Worm (Caenorhabditis elegans): ENCODE data around the gene slc-25A32.
A peak's percentile ranks its signal among the peaks of the same experiment; 100 is the strongest.

The slc-25A32 gene

DNA sequence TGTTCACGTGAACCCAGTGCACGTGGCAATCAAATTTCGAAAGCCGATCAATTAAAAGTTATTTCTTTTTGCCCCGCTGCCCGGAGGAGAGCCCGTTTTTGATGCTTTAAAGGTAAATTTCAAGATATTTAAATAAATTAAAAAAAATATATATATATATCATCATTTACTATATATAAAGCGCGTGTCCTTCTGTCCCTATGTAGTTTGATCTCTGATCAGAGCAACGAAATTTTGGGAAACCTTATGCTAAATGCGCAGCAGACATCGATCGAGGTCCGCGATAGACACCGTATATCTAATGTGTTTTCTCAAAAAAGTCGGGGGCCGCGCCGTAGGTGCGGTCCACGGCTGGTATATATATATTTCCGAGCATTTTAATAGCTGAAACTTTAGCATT is 9.7 kb downstream of the slc-25A32 start:
- peak; percentile 42 for TF ChIP-seq ama-1 (optimal IDR thresholded peaks at IDR 0.05)

DNA sequence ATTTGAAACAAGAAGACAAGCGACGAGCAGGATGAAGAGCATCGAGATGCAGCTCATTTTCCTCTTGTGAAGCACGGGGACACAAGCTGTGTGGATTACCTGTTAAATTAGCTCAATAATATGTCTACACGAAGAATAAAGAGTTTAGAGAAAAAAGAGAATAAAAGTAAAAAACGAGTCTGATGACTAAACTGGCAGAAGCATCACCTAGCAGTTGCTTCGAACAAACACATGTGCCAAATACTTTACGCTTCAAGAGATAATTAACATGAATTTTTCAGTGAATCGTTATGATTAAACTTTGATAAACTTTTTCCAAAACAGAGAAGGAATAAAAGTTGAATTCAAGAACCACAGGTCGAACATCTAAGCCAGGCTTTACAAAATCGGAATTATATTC is 19.2 kb downstream of the slc-25A32 start, which contains the start of gene nlp-55:
Gene nlp-55, minus strand, starts transcription at position 101 of the 400 bp plus-strand sequence.
- TF ChIP-seq nhr-10 (tag; optimal IDR thresholded peaks at IDR 0.05), result no peak
- no peak for TF ChIP-seq ztf-1 (GFP tag; conservative IDR thresholded peaks at IDR 0.05)
- no peak for TF ChIP-seq ceh-82 (tag; optimal IDR thresholded peaks at IDR 0.05)
- no peak for TF ChIP-seq egl-27 (tag; optimal IDR thresholded peaks at IDR 0.05)
- TF ChIP-seq lin-11 (tag; optimal IDR thresholded peaks at IDR 0.05), result no peak
- no peak for TF ChIP-seq C34F6.9 (tag; optimal IDR thresholded peaks at IDR 0.05)
- TF ChIP-seq mdl-1 (tag; optimal IDR thresholded peaks at IDR 0.05), result no peak
- no peak for TF ChIP-seq lsy-2 (tag; optimal IDR thresholded peaks at IDR 0.05)
- no peak for TF ChIP-seq nhr-77 (tag; optimal IDR thresholded peaks at IDR 0.05)

DNA sequence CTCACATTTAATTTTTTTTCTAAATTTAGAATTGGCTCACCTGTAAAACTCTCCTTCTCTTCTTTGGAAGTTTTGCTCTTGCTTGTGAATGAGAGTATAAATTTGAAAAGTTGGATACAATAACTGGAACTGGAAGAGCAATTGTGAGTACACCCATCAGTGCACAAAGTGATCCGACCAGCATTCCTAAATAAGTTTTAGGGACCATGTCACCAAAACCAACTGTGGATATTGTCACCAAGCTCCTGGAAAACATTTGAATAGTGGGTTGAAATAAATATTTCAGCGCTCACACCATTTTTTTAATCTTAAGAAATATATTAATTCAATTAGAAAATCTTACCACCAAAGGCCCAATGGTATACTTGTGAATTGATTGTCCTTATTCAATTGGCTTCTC is 32.2 kb downstream of the slc-25A32 start:
- TF ChIP-seq nhr-129 (tag; optimal IDR thresholded peaks at IDR 0.05) (no peak), ama-1 (optimal IDR thresholded peaks at IDR 0.05) (no peak), nhr-237 (tag; optimal IDR thresholded peaks at IDR 0.05) (no peak), lin-11 (tag; optimal IDR thresholded peaks at IDR 0.05) (no peak), mbf-1 (tag; optimal IDR thresholded peaks at IDR 0.05) (no peak), sem-4 (tag; optimal IDR thresholded peaks at IDR 0.05) (no peak), nhr-6 (tag; optimal IDR thresholded peaks at IDR 0.05) (no peak), crh-2 (tag; optimal IDR thresholded peaks at IDR 0.05) (no peak), egl-27 (tag; optimal IDR thresholded peaks at IDR 0.05) (no peak), skn-1 (tag; optimal IDR thresholded peaks at IDR 0.05) (no peak), nhr-23 (tag; optimal IDR thresholded peaks at IDR 0.05) (no peak), alr-1 (tag; optimal IDR thresholded peaks at IDR 0.05) (no peak), lin-13 (GFP tag; optimal IDR thresholded peaks at IDR 0.05) (no peak), lin-39 (tag; optimal IDR thresholded peaks at IDR 0.05) (no peak), elt-3 (tag; optimal IDR thresholded peaks at IDR 0.05) (no peak), lsy-2 (tag; optimal IDR thresholded peaks at IDR 0.05) (no peak)

DNA sequence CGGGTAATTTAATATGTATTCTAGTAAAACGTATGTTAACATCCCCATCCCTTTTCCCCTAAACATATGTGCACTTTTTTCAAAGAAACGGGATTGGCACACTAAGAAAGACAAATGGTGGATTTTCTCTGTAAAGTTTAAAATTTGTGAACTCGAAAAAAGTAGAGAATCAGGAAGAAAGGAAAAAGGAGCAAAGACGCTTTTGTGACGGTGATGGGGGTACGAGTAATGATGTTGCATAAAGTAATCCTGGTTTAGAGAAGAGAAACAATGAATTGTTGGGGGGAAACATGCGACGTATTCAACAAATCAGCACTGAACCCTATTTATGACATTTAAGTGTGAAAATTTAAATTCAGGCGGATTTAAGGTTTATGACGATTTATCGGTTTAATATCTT is 35.4 kb downstream of the slc-25A32 start:
- TF ChIP-seq unc-55 (GFP tag; optimal IDR thresholded peaks at IDR 0.05), result peak; percentile 55
- peak; percentile 29 for TF ChIP-seq mab-5 (tag; optimal IDR thresholded peaks at IDR 0.05)
- no peak for TF ChIP-seq nhr-21 (tag; optimal IDR thresholded peaks at IDR 0.05)

DNA sequence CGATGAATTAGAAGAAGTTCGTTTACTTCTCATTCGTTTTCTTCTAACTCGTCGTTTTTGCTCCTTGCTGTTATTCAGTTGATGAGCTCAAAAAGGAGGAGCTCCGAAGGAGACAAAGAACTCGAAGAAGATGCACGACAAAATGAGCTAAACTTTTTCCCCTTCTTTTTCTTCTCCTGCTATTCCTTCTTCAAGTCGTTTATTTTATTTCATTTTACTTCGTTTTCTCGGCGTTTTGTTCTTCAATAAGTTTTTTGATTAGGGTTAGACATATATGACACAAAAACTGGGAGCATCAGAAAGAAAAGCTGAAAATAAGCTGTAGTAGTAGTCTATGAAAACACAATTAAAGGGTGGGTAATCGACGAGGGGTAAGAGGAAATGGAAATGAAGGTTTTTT is 35.9 kb downstream of the slc-25A32 start:
- TF ChIP-seq Y55F3AM.14 (GFP tag; optimal IDR thresholded peaks at IDR 0.05) (no peak), dmd-4 (tag; optimal IDR thresholded peaks at IDR 0.05) (no peak), ama-1 (optimal IDR thresholded peaks at IDR 0.05) (no peak), zag-1 (tag; optimal IDR thresholded peaks at IDR 0.05) (no peak), ztf-1 (GFP tag; conservative IDR thresholded peaks at IDR 0.05) (no peak), sem-4 (tag; optimal IDR thresholded peaks at IDR 0.05) (no peak), ZK546.5 (tag; optimal IDR thresholded peaks at IDR 0.05) (no peak), ztf-4 (tag; optimal IDR thresholded peaks at IDR 0.05) (no peak), lin-11 (tag; optimal IDR thresholded peaks at IDR 0.05) (no peak), sma-9 (GFP tag; optimal IDR thresholded peaks at IDR 0.05) (no peak), sma-9 (tag; optimal IDR thresholded peaks at IDR 0.05) (no peak), elt-3 (tag; optimal IDR thresholded peaks at IDR 0.05) (no peak), blmp-1 (tag; optimal IDR thresholded peaks at IDR 0.05; ENCODE audit: insufficient read depth) (no peak), ceh-82 (tag; optimal IDR thresholded peaks at IDR 0.05) (no peak)

DNA sequence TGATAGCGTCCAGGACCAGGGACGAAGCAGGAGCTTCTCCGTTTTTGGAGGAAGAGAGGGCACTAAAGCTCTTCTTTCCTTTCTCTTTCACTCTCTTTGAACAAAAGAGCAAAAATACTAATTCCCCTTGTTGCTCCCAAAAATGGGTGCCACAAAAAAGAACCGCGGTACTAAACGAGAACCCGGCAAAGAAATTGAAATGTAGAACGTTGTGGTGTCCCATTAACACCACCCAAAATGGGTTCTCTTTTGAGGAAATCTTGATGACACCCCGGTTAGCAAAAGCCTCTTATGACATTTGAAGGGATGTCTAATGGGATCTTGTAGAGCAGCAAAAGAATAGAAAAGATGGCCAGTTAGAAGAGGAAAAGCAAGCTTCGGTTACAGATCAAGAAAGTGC is 38.7 kb downstream of the slc-25A32 start:
- TF ChIP-seq blmp-1 (tag; optimal IDR thresholded peaks at IDR 0.05; ENCODE audit: insufficient read depth) (no peak), mdl-1 (tag; optimal IDR thresholded peaks at IDR 0.05) (no peak), nhr-237 (tag; optimal IDR thresholded peaks at IDR 0.05) (no peak), C34F6.9 (tag; optimal IDR thresholded peaks at IDR 0.05) (no peak), lin-39 (tag; optimal IDR thresholded peaks at IDR 0.05) (no peak), sem-4 (tag; optimal IDR thresholded peaks at IDR 0.05) (no peak), unc-39 (tag; optimal IDR thresholded peaks at IDR 0.05) (no peak), fos-1 (tag; optimal IDR thresholded peaks at IDR 0.05) (no peak), unc-55 (GFP tag; optimal IDR thresholded peaks at IDR 0.05) (no peak), ztf-4 (tag; optimal IDR thresholded peaks at IDR 0.05) (no peak), nhr-11 (tag; optimal IDR thresholded peaks at IDR 0.05) (no peak), nhr-6 (tag; optimal IDR thresholded peaks at IDR 0.05) (no peak), sma-9 (GFP tag; optimal IDR thresholded peaks at IDR 0.05) (no peak), sma-9 (tag; optimal IDR thresholded peaks at IDR 0.05) (no peak), ztf-11 (tag; optimal IDR thresholded peaks at IDR 0.05) (no peak), nhr-77 (tag; optimal IDR thresholded peaks at IDR 0.05) (no peak), aly-2 (tag; optimal IDR thresholded peaks at IDR 0.05) (no peak), ZK546.5 (tag; optimal IDR thresholded peaks at IDR 0.05) (no peak), lin-13 (GFP tag; optimal IDR thresholded peaks at IDR 0.05) (no peak), snpc-4 (tag; optimal IDR thresholded peaks at IDR 0.05) (no peak), peb-1 (tag; optimal IDR thresholded peaks at IDR 0.05) (no peak)
